Fruit fly (Drosophila melanogaster): ENCODE data around the gene Scsalpha1.
A peak's percentile ranks its signal among the peaks of the same experiment; 100 is the strongest.

- TF ChIP-seq CG7101 (tag; optimal IDR thresholded peaks at IDR 0.05), result peak; percentile 83
- TF ChIP-seq cic (GFP tag; optimal IDR thresholded peaks at IDR 0.05), result peak; percentile 80
Observed at dm6 chr3L:3765782-3766520, 48.1 kb upstream of the Scsalpha1 start.
